Fruit fly (Drosophila melanogaster) whole organism, prepupa: ENCODE data around the gene CG7829.

ENCODE experiments used
- CG1621 ChIP-seq: fragments of 200-800 bp; sonication (Bioruptor generic); optimal IDR thresholded peaks from 3 replicates; lab custom pipeline; 2018; ENCODE audit warnings: missing biosample characterization, mild to moderate bottlenecking, missing genetic modification characterization
- CG6854 ChIP-seq: fragments of 200-800 bp; sonication (Bioruptor generic); optimal IDR thresholded peaks from 2 replicates; lab custom pipeline; 2017; ENCODE audit warnings: missing biosample characterization, mild to moderate bottlenecking, missing genetic modification characterization
- CG8319 ChIP-seq: fragments of 200-800 bp; sonication (Bioruptor generic); optimal IDR thresholded peaks from 3 replicates; lab custom pipeline; 2016; ENCODE audit warnings: missing biosample characterization, missing genetic modification characterization
- Eip75B ChIP-seq: fragments of 200-800 bp; sonication (Bioruptor generic); optimal IDR thresholded peaks from 3 replicates; lab custom pipeline; 2016; ENCODE audit warnings: missing biosample characterization, missing genetic modification characterization
- Hr39 ChIP-seq: fragments of 200-800 bp; sonication (Bioruptor generic); optimal IDR thresholded peaks from 2 replicates; lab custom pipeline; 2016; ENCODE audit warnings: missing biosample characterization, missing genetic modification characterization
- OdsH ChIP-seq: fragments of 200-800 bp; sonication (Bioruptor generic); optimal IDR thresholded peaks from 3 replicates; lab custom pipeline; 2016; ENCODE audit warnings: missing biosample characterization, missing genetic modification characterization
- fkh ChIP-seq: fragments of 200-800 bp; sonication (Bioruptor generic); optimal IDR thresholded peaks from 3 replicates; lab custom pipeline; 2017; ENCODE audit warnings: missing biosample characterization, mild to moderate bottlenecking, missing genetic modification characterization, moderate library complexity
- spab ChIP-seq: fragments of 200-800 bp; sonication (Bioruptor generic); optimal IDR thresholded peaks from 2 replicates; lab custom pipeline; 2017; ENCODE audit warnings: missing biosample characterization, mild to moderate bottlenecking, missing genetic modification characterization, missing genetic modification reagents
- svp ChIP-seq: fragments of 200-800 bp; sonication (Bioruptor generic); peaks from one replicate; lab custom pipeline; 2016; ENCODE audit warnings: missing biosample characterization, missing genetic modification characterization

dm6 chr3R:29772090-29772794 lies 45.3 kb downstream of the CG7829 start:
- peak; percentile 27 for TF ChIP-seq OdsH
- peak; percentile 71 for TF ChIP-seq svp (GFP tag; lab: Kevin White, UChicago)
- peak; percentile 18 for TF ChIP-seq Eip75B (GFP tag; lab: Kevin White, UChicago)
- TF ChIP-seq CG8319 (GFP tag; lab: Kevin White, UChicago), result no peak
- TF ChIP-seq CG1621, result no peak
- TF ChIP-seq spab (GFP tag; lab: Kevin White, UChicago), result peak; percentile 51
- no peak for TF ChIP-seq fkh
- peak; percentile 12 for TF ChIP-seq Hr39 (GFP tag; lab: Kevin White, UChicago)
- no peak for TF ChIP-seq CG6854 (GFP tag; lab: Kevin White, UChicago)
